Fruit fly (Drosophila melanogaster) whole organism, embryonic: ENCODE results near the gene CG13454.

Experiments used
- Atf-2 ChIP-seq: fragments of 200-800 bp; sonication (Bioruptor generic); optimal IDR thresholded peaks from 2 replicates; lab custom pipeline; 2016; ENCODE audit warnings: missing biosample characterization, missing genetic modification characterization
- BtbVII ChIP-seq: fragments of 200-800 bp; sonication (Bioruptor generic); optimal IDR thresholded peaks from 3 replicates; lab custom pipeline; 2017; ENCODE audit warnings: missing biosample characterization, mild to moderate bottlenecking, missing genetic modification characterization
- CG11695 ChIP-seq: fragments of 200-800 bp; sonication (Bioruptor generic); IDR thresholded peaks from 3 replicates; pipeline ENCODE4 v1.3.6; 2022; ENCODE audit warnings: missing biosample characterization, missing genetic modification characterization
- CG12236 ChIP-seq: fragments of 200-800 bp; sonication (Bioruptor generic); optimal IDR thresholded peaks from 2 replicates; lab custom pipeline; 2016; ENCODE audit warnings: missing biosample characterization, missing genetic modification characterization
- CG1233 ChIP-seq: fragments of 200-800 bp; sonication (Bioruptor generic); optimal IDR thresholded peaks from 4 replicates; lab custom pipeline; 2018; ENCODE audit warnings: missing biosample characterization, mild to moderate bottlenecking, missing genetic modification characterization
- CG14050 ChIP-seq: fragments of 200-800 bp; sonication (Bioruptor generic); IDR thresholded peaks from 3 replicates; pipeline ENCODE4 v1.3.6; 2022; ENCODE audit warnings: missing biosample characterization, missing genetic modification characterization
- CG17385 ChIP-seq: fragments of 200-800 bp; sonication (Bioruptor generic); optimal IDR thresholded peaks from 3 replicates; lab custom pipeline; 2018; ENCODE audit warnings: missing biosample characterization, mild to moderate bottlenecking, missing genetic modification characterization
- CG18262 ChIP-seq: fragments of 200-800 bp; optimal IDR thresholded peaks from 3 replicates; lab custom pipeline; 2019; ENCODE audit warnings: missing biosample characterization, mild to moderate bottlenecking, missing genetic modification characterization, moderate library complexity
- CG31441 ChIP-seq: fragments of 200-800 bp; sonication (Bioruptor generic); IDR thresholded peaks from 2 replicates; pipeline ENCODE4 v1.3.6; 2022; ENCODE audit warnings: missing biosample characterization, missing genetic modification characterization
- CG3838 ChIP-seq: fragments of 200-800 bp; sonication (Bioruptor generic); optimal IDR thresholded peaks from 3 replicates; lab custom pipeline; 2016; ENCODE audit warnings: missing biosample characterization, missing genetic modification characterization
- CG8281 ChIP-seq: fragments of 200-800 bp; sonication (Bioruptor generic); optimal IDR thresholded peaks from 2 replicates; lab custom pipeline; 2018; ENCODE audit warnings: missing biosample characterization, mild to moderate bottlenecking, missing genetic modification characterization, moderate library complexity
- CG8944 ChIP-seq: fragments of 200-800 bp; sonication (Bioruptor generic); optimal IDR thresholded peaks from 3 replicates; lab custom pipeline; 2016; ENCODE audit warnings: missing biosample characterization, missing genetic modification characterization
- CG9609 ChIP-seq: fragments of 200-800 bp; sonication (Bioruptor generic); optimal IDR thresholded peaks from 3 replicates; lab custom pipeline; 2016; ENCODE audit warnings: missing biosample characterization, missing genetic modification characterization
- CG9817 ChIP-seq: fragments of 200-800 bp; sonication (Bioruptor generic); optimal IDR thresholded peaks from 2 replicates; lab custom pipeline; 2018; ENCODE audit warnings: missing biosample characterization, mild to moderate bottlenecking, missing genetic modification characterization, moderate library complexity
- CrebB ChIP-seq: fragments of 200-800 bp; sonication (Bioruptor generic); optimal IDR thresholded peaks from 3 replicates; lab custom pipeline; 2018; ENCODE audit warnings: missing biosample characterization, mild to moderate bottlenecking, missing genetic modification characterization
- D19B ChIP-seq: fragments of 200-800 bp; sonication (Bioruptor generic); optimal IDR thresholded peaks from 2 replicates; lab custom pipeline; 2017; ENCODE audit warnings: missing biosample characterization, mild to moderate bottlenecking, missing genetic modification characterization
- Dbx ChIP-seq: fragments of 200-800 bp; sonication (Bioruptor generic); IDR thresholded peaks from 3 replicates; pipeline ENCODE4 v1.3.6; 2022; ENCODE audit warnings: missing biosample characterization, missing genetic modification characterization
- Dll ChIP-seq: fragments of 200-800 bp; sonication (Bioruptor generic); IDR thresholded peaks from 4 replicates; pipeline ENCODE4 v1.3.6; 2022; ENCODE audit warnings: missing biosample characterization, missing genetic modification characterization; ENCODE audit not compliant: partially characterized antibody
- HLH4C ChIP-seq: fragments of 200-800 bp; sonication (Bioruptor generic); IDR thresholded peaks from 3 replicates; pipeline ENCODE4 v1.3.6; 2022; ENCODE audit warnings: missing biosample characterization, missing genetic modification characterization; ENCODE audit not compliant: partially characterized antibody
- Hmr ChIP-seq: fragments of 200-800 bp; sonication (Bioruptor generic); optimal IDR thresholded peaks from 3 replicates; lab custom pipeline; 2017; ENCODE audit warnings: mild to moderate bottlenecking, missing biosample characterization, missing genetic modification reagents, missing genetic modification characterization
- Hr3 ChIP-seq: fragments of 200-800 bp; sonication (Bioruptor generic); optimal IDR thresholded peaks from 3 replicates; lab custom pipeline; 2016; ENCODE audit warnings: missing biosample characterization, missing genetic modification characterization
- Hr39 ChIP-seq: fragments of >200 bp; optimal IDR thresholded peaks from 2 replicates; lab custom pipeline; 2017
- MBD-R2 ChIP-seq: fragments of 200-800 bp; sonication (Bioruptor generic); IDR thresholded peaks from 2 replicates; pipeline ENCODE4 v1.3.6; 2022; ENCODE audit warnings: missing biosample characterization, missing genetic modification characterization
- NFAT ChIP-seq: fragments of 200-800 bp; sonication (Bioruptor generic); IDR thresholded peaks from 2 replicates; pipeline ENCODE4 v1.3.6; 2022; ENCODE audit warnings: missing biosample characterization, missing genetic modification characterization
- Sox102F ChIP-seq: fragments of 200-800 bp; sonication (Bioruptor generic); optimal IDR thresholded peaks from 2 replicates; lab custom pipeline; 2018; ENCODE audit warnings: missing biosample characterization, mild to moderate bottlenecking, missing genetic modification characterization, moderate library complexity
- TFAM ChIP-seq: fragments of 200-800 bp; sonication (Bioruptor generic); optimal IDR thresholded peaks from 2 replicates; lab custom pipeline; 2017; ENCODE audit warnings: missing biosample characterization, missing genetic modification characterization, inconsistent platforms
- br ChIP-seq: fragments of >200 bp; optimal IDR thresholded peaks from 2 replicates; lab custom pipeline; 2017
- btn ChIP-seq: fragments of 200-800 bp; sonication (Bioruptor generic); optimal IDR thresholded peaks from 2 replicates; lab custom pipeline; 2016; ENCODE audit warnings: missing biosample characterization, missing genetic modification characterization
- cato ChIP-seq: fragments of 200-800 bp; sonication (Bioruptor generic); optimal IDR thresholded peaks from 2 replicates; lab custom pipeline; 2016; ENCODE audit warnings: missing biosample characterization, missing genetic modification characterization, borderline replicate concordance
- cwo ChIP-seq: fragments of 200-800 bp; sonication (Bioruptor generic); optimal IDR thresholded peaks from 3 replicates; lab custom pipeline; 2017; ENCODE audit warnings: missing biosample characterization, missing genetic modification characterization, mild to moderate bottlenecking, moderate library complexity, missing genetic modification reagents
- da ChIP-seq: fragments of 200-800 bp; sonication (Bioruptor generic); optimal IDR thresholded peaks from 2 replicates; lab custom pipeline; 2016; ENCODE audit warnings: missing biosample characterization, missing genetic modification characterization
- dan ChIP-seq: fragments of 200-800 bp; sonication (Bioruptor generic); IDR thresholded peaks from 2 replicates; pipeline ENCODE4 v1.3.6; 2022; ENCODE audit warnings: missing biosample characterization, missing genetic modification characterization
- disco-r ChIP-seq: fragments of 200-800 bp; sonication (Bioruptor generic); optimal IDR thresholded peaks from 2 replicates; lab custom pipeline; 2016; ENCODE audit warnings: missing biosample characterization, missing genetic modification characterization
- eyg ChIP-seq: fragments of 200-800 bp; sonication (Bioruptor generic); optimal IDR thresholded peaks from 3 replicates; lab custom pipeline; 2016; ENCODE audit warnings: missing biosample characterization, missing genetic modification characterization
- fru ChIP-seq: fragments of >200 bp; optimal IDR thresholded peaks from 2 replicates; lab custom pipeline; 2017
- gsb-n ChIP-seq: fragments of 200-800 bp; sonication (Bioruptor generic); optimal IDR thresholded peaks from 3 replicates; lab custom pipeline; 2018; ENCODE audit warnings: missing biosample characterization, mild to moderate bottlenecking, missing genetic modification characterization
- her ChIP-seq: fragments of 200-800 bp; sonication (Bioruptor generic); optimal IDR thresholded peaks from 2 replicates; lab custom pipeline; 2016; ENCODE audit warnings: missing biosample characterization, missing genetic modification characterization
- ken ChIP-seq: fragments of 200-800 bp; sonication (Bioruptor generic); IDR thresholded peaks from 3 replicates; pipeline ENCODE4 v1.3.6; 2022; ENCODE audit warnings: missing biosample characterization, missing genetic modification characterization
- mam ChIP-seq: fragments of 200-800 bp; sonication (Bioruptor generic); optimal IDR thresholded peaks from 3 replicates; lab custom pipeline; 2016; ENCODE audit warnings: missing biosample characterization, missing genetic modification characterization
- mirr ChIP-seq: fragments of 200-800 bp; sonication (Bioruptor generic); optimal IDR thresholded peaks from 3 replicates; lab custom pipeline; 2018; ENCODE audit warnings: missing biosample characterization, mild to moderate bottlenecking, missing genetic modification characterization
- nerfin-1 ChIP-seq: fragments of 200-800 bp; sonication (Bioruptor generic); optimal IDR thresholded peaks from 3 replicates; lab custom pipeline; 2019; ENCODE audit warnings: missing biosample characterization, mild to moderate bottlenecking, missing genetic modification characterization, moderate library complexity
- pfk ChIP-seq: fragments of 200-800 bp; sonication (Bioruptor generic); optimal IDR thresholded peaks from 2 replicates; lab custom pipeline; 2018; ENCODE audit warnings: missing biosample characterization, mild to moderate bottlenecking, missing genetic modification characterization, moderate library complexity
- prd ChIP-seq, 3 experiments: fragments of >200 bp in 2 of 3; fragments of 200-800 bp in 1 of 3; sonication (Bioruptor generic) in 1 of 3; optimal IDR thresholded peaks in 2 of 3; IDR thresholded peaks in 1 of 3; 2 replicates in 2 of 3; 3 replicates in 1 of 3; pipeline versions ENCODE4 v1.3.6 to Lab custom; 2017 to 2022; ENCODE audit warnings: missing biosample characterization in 1 of 3, missing genetic modification characterization in 1 of 3
- repo ChIP-seq: fragments of 200-800 bp; sonication (Bioruptor generic); optimal IDR thresholded peaks from 2 replicates; lab custom pipeline; 2016; ENCODE audit warnings: missing biosample characterization, missing genetic modification characterization
- sim ChIP-seq: fragments of 200-800 bp; sonication (Bioruptor generic); IDR thresholded peaks from 2 replicates; pipeline ENCODE4 v1.3.6; 2022; ENCODE audit warnings: missing biosample characterization, missing genetic modification characterization
- sqz ChIP-seq: fragments of 200-800 bp; sonication (Bioruptor generic); optimal IDR thresholded peaks from 3 replicates; lab custom pipeline; 2018; ENCODE audit warnings: missing biosample characterization, mild to moderate bottlenecking, missing genetic modification characterization
- sr ChIP-seq: fragments of 200-800 bp; sonication (Bioruptor generic); IDR thresholded peaks from 3 replicates; pipeline ENCODE4 v1.3.6; 2022; ENCODE audit warnings: missing biosample characterization, missing genetic modification characterization
- stc ChIP-seq: fragments of 200-800 bp; sonication (Bioruptor generic); IDR thresholded peaks from 2 replicates; pipeline ENCODE4 v1.3.6; 2022; ENCODE audit warnings: missing biosample characterization, missing genetic modification characterization
- tin ChIP-seq: fragments of 200-800 bp; sonication (Bioruptor generic); optimal IDR thresholded peaks from 3 replicates; lab custom pipeline; 2016; ENCODE audit warnings: missing biosample characterization, missing genetic modification characterization
- tna ChIP-seq: fragments of 200-800 bp; sonication (Bioruptor generic); IDR thresholded peaks from 2 replicates; pipeline ENCODE4 v1.3.6; 2022; ENCODE audit warnings: missing biosample characterization, missing genetic modification characterization; ENCODE audit not compliant: partially characterized antibody
- trem ChIP-seq: fragments of 200-800 bp; optimal IDR thresholded peaks from 3 replicates; lab custom pipeline; 2019; ENCODE audit warnings: missing biosample characterization, mild to moderate bottlenecking, missing genetic modification characterization, moderate library complexity

The CG13454 gene

dm6 chr3L:15533402-15534129, 16.7 kb upstream of the CG13454 start (continued):
- TF ChIP-seq CG3838 (GFP tag; lab: Kevin White, UChicago), result no peak
- peak; percentile 17 for TF ChIP-seq CG17385 (GFP tag; lab: Kevin White, UChicago)
- TF ChIP-seq dan (GFP tag; lab: Robert Waterston, UW), result no peak
- TF ChIP-seq CG11695 (GFP tag; lab: Robert Waterston, UW), result no peak
- TF ChIP-seq nerfin-1, result peak; percentile 16
- no peak for TF ChIP-seq mirr
- TF ChIP-seq mam (GFP tag; lab: Kevin White, UChicago), result peak; percentile 52
- no peak for TF ChIP-seq CG31441 (GFP tag; lab: Robert Waterston, UW)
- peak; percentile 11 for TF ChIP-seq CG8281
- TF ChIP-seq CG1233 (GFP tag; lab: Kevin White, UChicago), result no peak
- no peak for TF ChIP-seq tin (GFP tag; lab: Kevin White, UChicago)
- peak; percentile 58 for TF ChIP-seq Sox102F
- peak; percentile 45 for TF ChIP-seq stc (GFP tag; lab: Robert Waterston, UW)
- peak; percentile 9 for TF ChIP-seq disco-r (GFP tag; lab: Kevin White, UChicago)
- no peak for TF ChIP-seq sr (GFP tag; lab: Robert Waterston, UW)
- TF ChIP-seq trem (tag; lab: Kevin White, UChicago), result peak; percentile 8
- peak; percentile 34 for TF ChIP-seq her (GFP tag; lab: Kevin White, UChicago)
- TF ChIP-seq CG8944, result peak; percentile 40
- TF ChIP-seq Atf-2 (GFP tag; lab: Kevin White, UChicago), result no peak
- no peak for TF ChIP-seq br
- TF ChIP-seq gsb-n (tag; lab: Kevin White, UChicago), result peak; percentile 59
- peak; percentile 30 for TF ChIP-seq CG18262 (tag; lab: Kevin White, UChicago)
- TF ChIP-seq tna (GFP tag; lab: Robert Waterston, UW), result no peak
- peak; percentile 5 for TF ChIP-seq cwo (GFP tag; lab: Kevin White, UChicago)
- no peak for TF ChIP-seq sim
- TF ChIP-seq Hr3 (GFP tag; lab: Kevin White, UChicago), result no peak
- no peak for TF ChIP-seq eyg
- TF ChIP-seq CG9817 (tag; lab: Kevin White, UChicago), result peak; percentile 28
- TF ChIP-seq Dll (GFP tag; lab: Robert Waterston, UW), result no peak
- TF ChIP-seq da (GFP tag; lab: Kevin White, UChicago), result no peak
- TF ChIP-seq MBD-R2, result no peak; the same call in 1 of the 2 replicates
- no peak for TF ChIP-seq HLH4C (GFP tag; lab: Robert Waterston, UW)
- no peak for TF ChIP-seq Hr39 (lab: Kevin White, UChicago)
- no peak for TF ChIP-seq pfk (GFP tag; lab: Kevin White, UChicago)
- TF ChIP-seq CG9609 (GFP tag; lab: Kevin White, UChicago), result no peak
- no peak for TF ChIP-seq Hmr
- no peak for TF ChIP-seq CG14050 (GFP tag; lab: Robert Waterston, UW)
- TF ChIP-seq NFAT, result 0 out of 2 replicates have a peak, but pooled peaks have one; percentile 48
- no peak for TF ChIP-seq sqz (GFP tag; lab: Kevin White, UChicago)
- peak; percentile 35 for TF ChIP-seq CG12236 (GFP tag; lab: Kevin White, UChicago)
- TF ChIP-seq cato, result no peak
- TF ChIP-seq repo (GFP tag; lab: Kevin White, UChicago), result no peak
- no peak for TF ChIP-seq CrebB (tag; lab: Kevin White, UChicago)
- TF ChIP-seq prd (optimal IDR thresholded peaks at IDR 0.05; lab: Kevin White, UChicago), result no peak
- 0 out of 3 replicates have a peak, but pooled peaks have one; percentile 17 for TF ChIP-seq prd (GFP tag; IDR thresholded peaks at IDR 0.05; lab: Robert Waterston, UW)
- TF ChIP-seq btn (GFP tag; lab: Kevin White, UChicago), result peak; percentile 37
- TF ChIP-seq Dbx (GFP tag; lab: Robert Waterston, UW), result no peak; the same call in 2 of the 3 replicates
- TF ChIP-seq ken, result peak; percentile 35; the same call in 1 of the 3 replicates
- no peak for TF ChIP-seq fru (lab: Kevin White, UChicago)
- TF ChIP-seq TFAM (GFP tag; lab: Kevin White, UChicago), result no peak
- TF ChIP-seq BtbVII, result no peak
- TF ChIP-seq D19B (GFP tag; lab: Kevin White, UChicago), result peak; percentile 11
